Worm (Caenorhabditis elegans) whole organism, L3 larva: ENCODE measurements around the gene F26D10.13.

Experiments used
- R02D3.7 ChIP-seq: fragments of 150-350 bp; optimal IDR thresholded peaks from 2 replicates; lab custom pipeline; 2014; ENCODE audit warnings: missing biosample characterization, missing genetic modification characterization
- ZK546.5 ChIP-seq: sonication (generic microtip); optimal IDR thresholded peaks from 2 replicates; lab custom pipeline; 2017; ENCODE audit warnings: missing biosample characterization, missing genetic modification characterization
- aly-2 ChIP-seq: fragments of 150-350 bp; optimal IDR thresholded peaks from 2 replicates; lab custom pipeline; 2014; ENCODE audit warnings: missing biosample characterization, missing genetic modification characterization
- ama-1 ChIP-seq: fragments of 150-350 bp; optimal IDR thresholded peaks from 2 replicates; lab custom pipeline; 2018
- ceh-16 ChIP-seq: sonication (generic microtip); optimal IDR thresholded peaks from 2 replicates; lab custom pipeline; 2017; ENCODE audit warnings: missing biosample characterization, missing genetic modification characterization
- ceh-28 ChIP-seq: fragments of 150-350 bp; optimal IDR thresholded peaks from 2 replicates; lab custom pipeline; 2014; ENCODE audit warnings: missing biosample characterization, missing genetic modification reagents, missing genetic modification characterization
- ceh-82 ChIP-seq: fragments of 150-350 bp; optimal IDR thresholded peaks from 2 replicates; lab custom pipeline; 2014; ENCODE audit warnings: missing biosample characterization, missing genetic modification characterization
- ceh-9 ChIP-seq: sonication (generic microtip); optimal IDR thresholded peaks from 2 replicates; lab custom pipeline; 2018; ENCODE audit warnings: missing biosample characterization, missing genetic modification characterization
- daf-12 ChIP-seq: fragments of 150-350 bp; optimal IDR thresholded peaks from 2 replicates; lab custom pipeline; 2014; ENCODE audit warnings: missing biosample characterization, missing genetic modification reagents, missing genetic modification characterization
- egl-27 ChIP-seq: sonication (generic microtip); optimal IDR thresholded peaks from 4 replicates; lab custom pipeline; 2017; ENCODE audit warnings: missing biosample characterization, missing genetic modification reagents, missing genetic modification characterization
- egl-5 ChIP-seq: fragments of 150-350 bp; optimal IDR thresholded peaks from 2 replicates; lab custom pipeline; 2017; ENCODE audit warnings: missing biosample characterization, missing genetic modification reagents, missing genetic modification characterization, inconsistent platforms
- elt-1 ChIP-seq: fragments of 150-350 bp; optimal IDR thresholded peaks from 2 replicates; lab custom pipeline; 2014; ENCODE audit warnings: missing biosample characterization, missing genetic modification characterization
- elt-2 ChIP-seq: sonication (generic microtip); optimal IDR thresholded peaks from 2 replicates; lab custom pipeline; 2016; ENCODE audit warnings: missing genetic modification reagents, mild to moderate bottlenecking, missing genetic modification characterization, missing compliant biosample characterization
- elt-3 ChIP-seq, 3 experiments: fragments of 150-350 bp in 1 of 3; sonication (generic microtip) in 2 of 3; optimal IDR thresholded peaks; 2 replicates in 2 of 3; 4 replicates in 1 of 3; lab custom pipeline; 2014 to 2017; ENCODE audit warnings: missing biosample characterization in 3 of 3, missing genetic modification characterization in 3 of 3
- eor-1 ChIP-seq, 2 experiments: fragments of 150-350 bp; optimal IDR thresholded peaks; 2 replicates each; lab custom pipeline; 2014 to 2018; ENCODE audit warnings: missing biosample characterization in 2 of 2, missing genetic modification characterization in 2 of 2
- fkh-10 ChIP-seq: sonication (generic microtip); optimal IDR thresholded peaks from 2 replicates; lab custom pipeline; 2017; ENCODE audit warnings: missing biosample characterization, missing genetic modification reagents, missing genetic modification characterization
- fkh-2 ChIP-seq: fragments of 150-350 bp; optimal IDR thresholded peaks from 2 replicates; lab custom pipeline; 2014; ENCODE audit warnings: missing biosample characterization, missing genetic modification reagents, missing genetic modification characterization
- fos-1 ChIP-seq: fragments of 150-350 bp; optimal IDR thresholded peaks from 2 replicates; lab custom pipeline; 2014; ENCODE audit warnings: missing biosample characterization, missing genetic modification characterization
- hmg-11 ChIP-seq: sonication (generic microtip); optimal IDR thresholded peaks from 2 replicates; lab custom pipeline; 2016; ENCODE audit warnings: missing genetic modification characterization, missing compliant biosample characterization
- jun-1 ChIP-seq: fragments of 150-350 bp; optimal IDR thresholded peaks from 2 replicates; lab custom pipeline; 2014; ENCODE audit warnings: missing biosample characterization, missing genetic modification reagents, missing genetic modification characterization
- lin-15B ChIP-seq: fragments of 150-350 bp; optimal IDR thresholded peaks from 2 replicates; lab custom pipeline; 2014; ENCODE audit warnings: missing biosample characterization, missing genetic modification characterization
- lin-39 ChIP-seq: fragments of 150-350 bp; optimal IDR thresholded peaks from 2 replicates; lab custom pipeline; 2018; ENCODE audit warnings: missing biosample characterization, missing genetic modification reagents, missing genetic modification characterization
- lsy-12 ChIP-seq: sonication (generic microtip); optimal IDR thresholded peaks from 2 replicates; lab custom pipeline; 2016; ENCODE audit warnings: mild to moderate bottlenecking, missing genetic modification characterization, missing compliant biosample characterization
- mml-1 ChIP-seq: fragments of 150-350 bp; sonication (generic microtip); optimal IDR thresholded peaks from 3 replicates; lab custom pipeline; 2014; ENCODE audit warnings: missing biosample characterization, missing genetic modification characterization
- nfya-1 ChIP-seq: sonication (generic microtip); optimal IDR thresholded peaks from 2 replicates; lab custom pipeline; 2017; ENCODE audit warnings: missing genetic modification characterization, mild to moderate bottlenecking, missing compliant biosample characterization, antibody characterized with exemption, moderate library complexity; ENCODE audit not compliant: insufficient read depth
- nhr-11 ChIP-seq: fragments of 150-350 bp; optimal IDR thresholded peaks from 2 replicates; lab custom pipeline; 2014; ENCODE audit warnings: missing biosample characterization, missing genetic modification characterization
- nhr-12 ChIP-seq: fragments of 150-350 bp; optimal IDR thresholded peaks from 2 replicates; lab custom pipeline; 2014; ENCODE audit warnings: missing biosample characterization, missing genetic modification characterization
- nhr-23 ChIP-seq: fragments of 150-350 bp; optimal IDR thresholded peaks from 2 replicates; lab custom pipeline; 2014; ENCODE audit warnings: missing biosample characterization, missing genetic modification reagents, missing genetic modification characterization
- nhr-237 ChIP-seq: fragments of 150-350 bp; optimal IDR thresholded peaks from 2 replicates; lab custom pipeline; 2014; ENCODE audit warnings: missing biosample characterization, missing genetic modification characterization
- nhr-25 ChIP-seq: sonication (generic microtip); optimal IDR thresholded peaks from 2 replicates; lab custom pipeline; 2017; ENCODE audit warnings: missing biosample characterization, missing genetic modification characterization
- nhr-28 ChIP-seq: fragments of 150-350 bp; optimal IDR thresholded peaks from 2 replicates; lab custom pipeline; 2014; ENCODE audit warnings: missing biosample characterization, missing genetic modification characterization
- nhr-43 ChIP-seq: sonication (generic microtip); optimal IDR thresholded peaks from 2 replicates; lab custom pipeline; 2016; ENCODE audit warnings: mild to moderate bottlenecking, missing genetic modification characterization, missing compliant biosample characterization; ENCODE audit not compliant: poor library complexity, severe bottlenecking
- nhr-67 ChIP-seq: fragments of 150-350 bp; optimal IDR thresholded peaks from 2 replicates; lab custom pipeline; 2014; ENCODE audit warnings: missing biosample characterization, missing genetic modification characterization
- nhr-77 ChIP-seq: fragments of 150-350 bp; optimal IDR thresholded peaks from 2 replicates; lab custom pipeline; 2014; ENCODE audit warnings: missing biosample characterization, missing genetic modification characterization
- pha-4 ChIP-seq: fragments of 150-350 bp; optimal IDR thresholded peaks from 2 replicates; lab custom pipeline; 2014; ENCODE audit warnings: missing biosample characterization, missing genetic modification reagents, missing genetic modification characterization
- pqm-1 ChIP-seq: fragments of 150-350 bp; optimal IDR thresholded peaks from 2 replicates; lab custom pipeline; 2017; ENCODE audit warnings: missing biosample characterization, missing genetic modification characterization, inconsistent platforms
- sea-2 ChIP-seq: fragments of 150-350 bp; sonication (generic microtip); optimal IDR thresholded peaks from 4 replicates; lab custom pipeline; 2014; ENCODE audit warnings: missing biosample characterization, missing genetic modification reagents, missing genetic modification characterization
- skn-1 ChIP-seq: fragments of 150-350 bp; optimal IDR thresholded peaks from 2 replicates; lab custom pipeline; 2014; ENCODE audit warnings: missing biosample characterization, missing genetic modification characterization
- snpc-4 ChIP-seq: fragments of 150-350 bp; optimal IDR thresholded peaks from 2 replicates; lab custom pipeline; 2014; ENCODE audit warnings: missing biosample characterization, missing genetic modification characterization
- tbx-2 ChIP-seq: sonication (generic microtip); optimal IDR thresholded peaks from 2 replicates; lab custom pipeline; 2016; ENCODE audit warnings: mild to moderate bottlenecking, missing genetic modification characterization, missing compliant biosample characterization
- unc-39 ChIP-seq: sonication (generic microtip); optimal IDR thresholded peaks from 4 replicates; lab custom pipeline; 2017; ENCODE audit warnings: missing biosample characterization, missing genetic modification characterization
- unc-62 ChIP-seq: fragments of 150-350 bp; sonication (generic microtip); optimal IDR thresholded peaks from 4 replicates; lab custom pipeline; 2014; ENCODE audit warnings: missing biosample characterization, missing genetic modification reagents, missing genetic modification characterization
- zag-1 ChIP-seq: fragments of 150-350 bp; optimal IDR thresholded peaks from 2 replicates; lab custom pipeline; 2014; ENCODE audit warnings: missing biosample characterization, missing genetic modification characterization
- ztf-11 ChIP-seq: fragments of 150-350 bp; optimal IDR thresholded peaks from 2 replicates; lab custom pipeline; 2014; ENCODE audit warnings: missing biosample characterization, missing genetic modification characterization
- ztf-4 ChIP-seq: fragments of 150-350 bp; optimal IDR thresholded peaks from 2 replicates; lab custom pipeline; 2014; ENCODE audit warnings: missing biosample characterization, missing genetic modification characterization

Gene F26D10.13

ce11 chrIV:17258824-17259223, 5.8 kb downstream of the F26D10.13 start:
- TF ChIP-seq nhr-67 = no peak
- no peak for TF ChIP-seq ama-1

- no peak for TF ChIP-seq ZK546.5
- TF ChIP-seq tbx-2 = no peak
- TF ChIP-seq egl-5 (tag; lab: Kevin White, UChicago) = no peak
- no peak for TF ChIP-seq fos-1 (tag; lab: Kevin White, UChicago)
- TF ChIP-seq pha-4 (tag; lab: Kevin White, UChicago) = no peak
- TF ChIP-seq nhr-43 (tag; lab: Kevin White, UChicago) = no peak
- no peak for TF ChIP-seq nhr-237
- no peak for TF ChIP-seq skn-1 (tag; lab: Kevin White, UChicago)
- no peak for TF ChIP-seq hmg-11 (tag; lab: Kevin White, UChicago)
These were observed 9.6 kb downstream of the F26D10.13 start, which contains the start of gene gtf-2E1 for ce11 chrIV:17255001-17255400. gtf-2E1 (plus strand) TSS chrIV:17255301.

- TF ChIP-seq jun-1 (no peak), fkh-2 (tag; lab: Kevin White, UChicago) (no peak), eor-1 (tag; optimal IDR thresholded peaks at IDR 0.05; lab: Kevin White, UChicago) (no peak), nhr-67 (no peak), zag-1 (tag; lab: Kevin White, UChicago) (no peak), ceh-16 (tag; lab: Kevin White, UChicago) (no peak), unc-62 (GFP tag; lab: Kevin White, UChicago) (no peak), aly-2 (tag; lab: Kevin White, UChicago) (no peak)
These were observed 11.2 kb downstream of the F26D10.13 start for ce11 chrIV:17253435-17253834.

ce11 chrIV:17249691-17250181, 14.9 kb downstream of the F26D10.13 start, which contains the start of gene eelo-2:
eelo-2 (plus strand) TSS chrIV:17250131.
- peak; percentile 99 for TF ChIP-seq nhr-25 (tag; lab: Kevin White, UChicago)
- no peak for TF ChIP-seq eor-1 (tag; optimal IDR thresholded peaks at IDR 0.05; lab: Kevin White, UChicago)
- peak; percentile 97 for TF ChIP-seq snpc-4
- peak; percentile 96 for TF ChIP-seq tbx-2
- TF ChIP-seq egl-27 = peak; percentile 90
- TF ChIP-seq ama-1 = peak; percentile 88
- peak; percentile 82 for TF ChIP-seq nhr-28
- peak; percentile 88 for TF ChIP-seq nhr-77 (tag; lab: Kevin White, UChicago)
- TF ChIP-seq nhr-11 (tag; lab: Kevin White, UChicago) = peak; percentile 94
- TF ChIP-seq elt-2 (tag; lab: Kevin White, UChicago) = peak; percentile 90
- peak; percentile 99 for TF ChIP-seq lin-39
- peak; percentile 40 for TF ChIP-seq nhr-67
- no peak for TF ChIP-seq ztf-11
- TF ChIP-seq sea-2 (GFP tag; lab: Kevin White, UChicago) = no peak
- TF ChIP-seq mml-1 (tag; lab: Kevin White, UChicago) = no peak
- peak; percentile 72 for TF ChIP-seq elt-1 (tag; lab: Kevin White, UChicago)
- TF ChIP-seq ztf-4 (tag; lab: Kevin White, UChicago) = peak; percentile 91
- TF ChIP-seq R02D3.7 (tag; lab: Kevin White, UChicago) = peak; percentile 93
- TF ChIP-seq ceh-82 (tag; lab: Kevin White, UChicago) = peak; percentile 96
- TF ChIP-seq nhr-23 = peak; percentile 99
- TF ChIP-seq nfya-1 (tag; lab: Kevin White, UChicago) = peak; percentile 98
- TF ChIP-seq nhr-12 (tag; lab: Kevin White, UChicago) = no peak
- peak; percentile 35 for TF ChIP-seq ceh-16 (tag; lab: Kevin White, UChicago)
- peak; percentile 86 for TF ChIP-seq pqm-1
- TF ChIP-seq unc-62 (GFP tag; lab: Kevin White, UChicago) = peak; percentile 65
- TF ChIP-seq nhr-237 = peak; percentile 54
- peak; percentile 94 for TF ChIP-seq ceh-28 (tag; lab: Kevin White, UChicago)
- peak; percentile 40 for TF ChIP-seq daf-12 (tag; lab: Kevin White, UChicago)
- TF ChIP-seq fkh-2 (tag; lab: Kevin White, UChicago) = no peak
- peak; percentile 93 for TF ChIP-seq egl-5 (tag; lab: Kevin White, UChicago)
- TF ChIP-seq ZK546.5 = peak; percentile 59
- peak; percentile 96 for TF ChIP-seq hmg-11 (tag; lab: Kevin White, UChicago)
- peak in 1 of 3 experiments; percentile 73 for TF ChIP-seq elt-3 (tag; optimal IDR thresholded peaks at IDR 0.05; lab: Kevin White, UChicago)
- TF ChIP-seq jun-1 = peak; percentile 97
- TF ChIP-seq aly-2 (tag; lab: Kevin White, UChicago) = peak; percentile 75
- TF ChIP-seq lsy-12 (tag; lab: Kevin White, UChicago) = peak; percentile 96
- TF ChIP-seq pha-4 (tag; lab: Kevin White, UChicago) = peak; percentile 100
- TF ChIP-seq ceh-9 (tag; lab: Kevin White, UChicago) = no peak
- peak; percentile 100 for TF ChIP-seq lin-15B (tag; lab: Kevin White, UChicago)
- TF ChIP-seq nhr-43 (tag; lab: Kevin White, UChicago) = peak; percentile 98
- TF ChIP-seq unc-39 = peak; percentile 48
- TF ChIP-seq skn-1 (tag; lab: Kevin White, UChicago) = peak; percentile 96
- peak; percentile 90 for TF ChIP-seq zag-1 (tag; lab: Kevin White, UChicago)
- TF ChIP-seq fkh-10 (GFP tag; lab: Kevin White, UChicago) = peak; percentile 94
